Fruit fly (Drosophila melanogaster) whole organism, embryonic: ENCODE measurements around the gene Arpc1.
A peak's percentile ranks its signal among the peaks of the same experiment; 100 is the strongest.

Experiments used
- Aef1 ChIP-seq: fragments of 200-800 bp; sonication (Bioruptor generic); IDR thresholded peaks from 3 replicates; pipeline ENCODE4 v1.3.6; 2022; ENCODE audit warnings: missing biosample characterization, missing genetic modification characterization
- Bdp1 ChIP-seq: fragments of 200-800 bp; sonication (Bioruptor generic); optimal IDR thresholded peaks from 3 replicates; lab custom pipeline; 2016; ENCODE audit warnings: missing biosample characterization, missing genetic modification characterization
- Bteb2 ChIP-seq: fragments of 200-800 bp; sonication (Bioruptor generic); optimal IDR thresholded peaks from 2 replicates; lab custom pipeline; 2016; ENCODE audit warnings: missing biosample characterization, missing genetic modification characterization
- CG10431 ChIP-seq: fragments of 200-800 bp; sonication (Bioruptor generic); optimal IDR thresholded peaks from 3 replicates; lab custom pipeline; 2018; ENCODE audit warnings: missing biosample characterization, mild to moderate bottlenecking, missing genetic modification characterization
- CG12659 ChIP-seq: fragments of 200-800 bp; sonication (Bioruptor generic); optimal IDR thresholded peaks from 3 replicates; lab custom pipeline; 2017; ENCODE audit warnings: mild to moderate bottlenecking, missing biosample characterization, missing genetic modification reagents, missing genetic modification characterization
- CG13624 ChIP-seq: fragments of 200-800 bp; sonication (Bioruptor generic); optimal IDR thresholded peaks from 2 replicates; lab custom pipeline; 2016; ENCODE audit warnings: missing biosample characterization, missing genetic modification characterization
- CG14965 ChIP-seq: fragments of 200-800 bp; sonication (Bioruptor generic); optimal IDR thresholded peaks from 2 replicates; lab custom pipeline; 2016; ENCODE audit warnings: missing biosample characterization, missing genetic modification characterization, borderline replicate concordance
- CG1529 ChIP-seq: fragments of 200-800 bp; sonication (Bioruptor generic); optimal IDR thresholded peaks from 3 replicates; lab custom pipeline; 2018; ENCODE audit warnings: missing biosample characterization, missing genetic modification characterization
- CG15696 ChIP-seq: fragments of 200-800 bp; sonication (Bioruptor generic); optimal IDR thresholded peaks from 2 replicates; lab custom pipeline; 2019; ENCODE audit warnings: missing biosample characterization, mild to moderate bottlenecking, missing genetic modification characterization, moderate library complexity
- CG31224 ChIP-seq: fragments of 200-800 bp; sonication (Bioruptor generic); IDR thresholded peaks from 2 replicates; pipeline ENCODE4 v1.3.6; 2022; ENCODE audit warnings: missing biosample characterization, missing genetic modification characterization
- CG34376 ChIP-seq: fragments of 200-800 bp; sonication (Bioruptor generic); optimal IDR thresholded peaks from 2 replicates; lab custom pipeline; 2018; ENCODE audit warnings: missing biosample characterization, mild to moderate bottlenecking, missing genetic modification characterization
- CG34422 ChIP-seq: fragments of 200-800 bp; sonication (Bioruptor generic); IDR thresholded peaks from 3 replicates; pipeline ENCODE4 v1.3.6; 2022; ENCODE audit warnings: missing biosample characterization, missing genetic modification characterization
- CG3726 ChIP-seq: fragments of 200-800 bp; sonication (Bioruptor generic); IDR thresholded peaks from 3 replicates; pipeline ENCODE4, ENCODE4 v1.3.6; 2022; ENCODE audit warnings: missing biosample characterization, missing genetic modification characterization
- CG3838 ChIP-seq: fragments of 200-800 bp; sonication (Bioruptor generic); optimal IDR thresholded peaks from 3 replicates; lab custom pipeline; 2016; ENCODE audit warnings: missing biosample characterization, missing genetic modification characterization
- CG6689 ChIP-seq: fragments of 200-800 bp; sonication (Bioruptor generic); IDR thresholded peaks from 2 replicates; pipeline ENCODE4 v1.3.6; 2022; ENCODE audit warnings: missing biosample characterization, missing genetic modification characterization
- CG7556 ChIP-seq: fragments of 200-800 bp; sonication (Bioruptor generic); optimal IDR thresholded peaks from 2 replicates; lab custom pipeline; 2017; ENCODE audit warnings: missing biosample characterization, mild to moderate bottlenecking, missing genetic modification characterization
- CG8290 ChIP-seq, 3 experiments: fragments of 200-800 bp; sonication (Bioruptor generic); optimal IDR thresholded peaks; 2 replicates each; lab custom pipeline; 2016 to 2019; ENCODE audit warnings: missing biosample characterization in 3 of 3, missing genetic modification characterization in 3 of 3, mild to moderate bottlenecking in 2 of 3, moderate library complexity in 1 of 3
- D19B ChIP-seq: fragments of 200-800 bp; sonication (Bioruptor generic); optimal IDR thresholded peaks from 2 replicates; lab custom pipeline; 2017; ENCODE audit warnings: missing biosample characterization, mild to moderate bottlenecking, missing genetic modification characterization
- Dp ChIP-seq: fragments of 200-800 bp; sonication (Bioruptor generic); optimal IDR thresholded peaks from 2 replicates; lab custom pipeline; 2018; ENCODE audit warnings: missing biosample characterization, mild to moderate bottlenecking, missing genetic modification characterization, moderate library complexity
- Drgx ChIP-seq: fragments of 200-800 bp; sonication (Bioruptor generic); IDR thresholded peaks from 2 replicates; pipeline ENCODE4 v1.3.6; 2022; ENCODE audit warnings: missing biosample characterization, missing genetic modification characterization
- Eip74EF ChIP-seq, 2 experiments: fragments of 200-800 bp in 1 of 2; fragments of >200 bp in 1 of 2; sonication (Bioruptor generic) in 1 of 2; optimal IDR thresholded peaks; 2 replicates each; lab custom pipeline; 2017 to 2019; ENCODE audit warnings: missing biosample characterization in 2 of 2, missing genetic modification characterization in 2 of 2, mild to moderate bottlenecking in 1 of 2, moderate library complexity in 1 of 2
- Elba2 ChIP-seq: fragments of 200-800 bp; sonication (Bioruptor generic); optimal IDR thresholded peaks from 3 replicates; lab custom pipeline; 2016; ENCODE audit warnings: missing biosample characterization, missing genetic modification characterization
- H2.0 ChIP-seq: fragments of 200-800 bp; sonication (Bioruptor generic); IDR thresholded peaks from 2 replicates; pipeline ENCODE4 v1.3.6; 2022; ENCODE audit warnings: missing biosample characterization, missing genetic modification characterization
- Nf-YC ChIP-seq: fragments of 200-800 bp; optimal IDR thresholded peaks from 3 replicates; lab custom pipeline; 2019; ENCODE audit warnings: missing biosample characterization, mild to moderate bottlenecking, missing genetic modification characterization, moderate library complexity
- PHDP ChIP-seq: fragments of 200-800 bp; sonication (Bioruptor generic); optimal IDR thresholded peaks from 3 replicates; lab custom pipeline; 2018; ENCODE audit warnings: missing biosample characterization, mild to moderate bottlenecking, missing genetic modification characterization, moderate library complexity
- Sox100B ChIP-seq: fragments of 200-800 bp; sonication (Bioruptor generic); optimal IDR thresholded peaks from 3 replicates; lab custom pipeline; 2018; ENCODE audit warnings: missing biosample characterization, mild to moderate bottlenecking, missing genetic modification characterization
- Sox102F ChIP-seq: fragments of 200-800 bp; sonication (Bioruptor generic); optimal IDR thresholded peaks from 2 replicates; lab custom pipeline; 2018; ENCODE audit warnings: missing biosample characterization, mild to moderate bottlenecking, missing genetic modification characterization, moderate library complexity
- Vsx1 ChIP-seq: fragments of 200-800 bp; sonication (Bioruptor generic); optimal IDR thresholded peaks from 2 replicates; lab custom pipeline; 2017; ENCODE audit warnings: missing biosample characterization, mild to moderate bottlenecking, missing genetic modification characterization, missing genetic modification reagents
- ab ChIP-seq: fragments of 200-800 bp; sonication (Bioruptor generic); optimal IDR thresholded peaks from 2 replicates; lab custom pipeline; 2016; ENCODE audit warnings: missing biosample characterization, missing genetic modification characterization
- amos ChIP-seq: fragments of 200-800 bp; sonication (Bioruptor generic); IDR thresholded peaks from 2 replicates; pipeline ENCODE4 v1.3.6; 2022; ENCODE audit warnings: missing biosample characterization, missing genetic modification characterization; ENCODE audit not compliant: partially characterized antibody
- bbx ChIP-seq: fragments of 200-800 bp; sonication (Bioruptor generic); IDR thresholded peaks from 2 replicates; pipeline ENCODE4 v1.3.6; 2022; ENCODE audit warnings: missing biosample characterization, missing genetic modification characterization; ENCODE audit not compliant: partially characterized antibody
- caup ChIP-seq: fragments of 200-800 bp; sonication (Bioruptor generic); optimal IDR thresholded peaks from 3 replicates; lab custom pipeline; 2017; ENCODE audit warnings: missing biosample characterization, mild to moderate bottlenecking, missing genetic modification characterization, moderate library complexity; ENCODE audit not compliant: severe bottlenecking
- croc ChIP-seq: fragments of 200-800 bp; sonication (Bioruptor generic); conservative IDR thresholded peaks from 3 replicates; pipeline ENCODE4 v1.3.6; 2022; ENCODE audit warnings: missing biosample characterization, missing genetic modification characterization
- fru ChIP-seq: fragments of >200 bp; optimal IDR thresholded peaks from 2 replicates; lab custom pipeline; 2017
- gsb-n ChIP-seq: fragments of 200-800 bp; sonication (Bioruptor generic); optimal IDR thresholded peaks from 3 replicates; lab custom pipeline; 2018; ENCODE audit warnings: missing biosample characterization, mild to moderate bottlenecking, missing genetic modification characterization
- kah ChIP-seq: fragments of 200-800 bp; sonication (Bioruptor generic); optimal IDR thresholded peaks from 2 replicates; lab custom pipeline; 2018; ENCODE audit warnings: missing biosample characterization, mild to moderate bottlenecking, missing genetic modification characterization
- lbe ChIP-seq: fragments of 200-800 bp; sonication (Bioruptor generic); optimal IDR thresholded peaks from 2 replicates; lab custom pipeline; 2016; ENCODE audit warnings: missing biosample characterization, mild to moderate bottlenecking, missing genetic modification characterization
- lov ChIP-seq, 2 experiments: fragments of 200-800 bp in 1 of 2; fragments of >200 bp in 1 of 2; sonication (Bioruptor generic) in 1 of 2; IDR thresholded peaks in 1 of 2; optimal IDR thresholded peaks in 1 of 2; 2 replicates in 1 of 2; 3 replicates in 1 of 2; pipeline versions ENCODE4 v1.3.6 to Lab custom; 2017 to 2022; ENCODE audit warnings: missing biosample characterization in 1 of 2, missing genetic modification characterization in 1 of 2
- pzg ChIP-seq: fragments of 200-800 bp; sonication (Bioruptor generic); optimal IDR thresholded peaks from 3 replicates; lab custom pipeline; 2018; ENCODE audit warnings: missing biosample characterization, mild to moderate bottlenecking, missing genetic modification characterization, moderate library complexity
- salm ChIP-seq: fragments of 200-800 bp; sonication (Bioruptor generic); optimal IDR thresholded peaks from 2 replicates; lab custom pipeline; 2018; ENCODE audit warnings: missing biosample characterization, mild to moderate bottlenecking, missing genetic modification characterization
- slbo ChIP-seq: fragments of 200-800 bp; sonication (Bioruptor generic); IDR thresholded peaks from 2 replicates; pipeline ENCODE4 v1.3.6; 2022; ENCODE audit warnings: missing biosample characterization, missing genetic modification characterization
- sqz ChIP-seq: fragments of 200-800 bp; sonication (Bioruptor generic); optimal IDR thresholded peaks from 3 replicates; lab custom pipeline; 2018; ENCODE audit warnings: missing biosample characterization, mild to moderate bottlenecking, missing genetic modification characterization
- ssp ChIP-seq: fragments of 200-800 bp; sonication (Bioruptor generic); IDR thresholded peaks from 2 replicates; pipeline ENCODE4 v1.3.6; 2022; ENCODE audit warnings: missing biosample characterization, missing genetic modification characterization
- tap ChIP-seq: fragments of 200-800 bp; optimal IDR thresholded peaks from 3 replicates; lab custom pipeline; 2019; ENCODE audit warnings: missing biosample characterization, mild to moderate bottlenecking, missing genetic modification characterization, moderate library complexity
- tll ChIP-seq, 2 experiments: fragments of 200-800 bp in 1 of 2; fragments of >200 bp in 1 of 2; sonication (Bioruptor generic) in 1 of 2; optimal IDR thresholded peaks; 2 replicates each; lab custom pipeline; 2017 to 2019; ENCODE audit warnings: missing biosample characterization in 2 of 2, missing genetic modification characterization in 2 of 2, mild to moderate bottlenecking in 1 of 2, moderate library complexity in 1 of 2
- tup ChIP-seq: fragments of 200-800 bp; sonication (Bioruptor generic); optimal IDR thresholded peaks from 2 replicates; lab custom pipeline; 2016; ENCODE audit warnings: missing biosample characterization, mild to moderate bottlenecking, missing genetic modification characterization, moderate library complexity

The Arpc1 gene

DNA sequence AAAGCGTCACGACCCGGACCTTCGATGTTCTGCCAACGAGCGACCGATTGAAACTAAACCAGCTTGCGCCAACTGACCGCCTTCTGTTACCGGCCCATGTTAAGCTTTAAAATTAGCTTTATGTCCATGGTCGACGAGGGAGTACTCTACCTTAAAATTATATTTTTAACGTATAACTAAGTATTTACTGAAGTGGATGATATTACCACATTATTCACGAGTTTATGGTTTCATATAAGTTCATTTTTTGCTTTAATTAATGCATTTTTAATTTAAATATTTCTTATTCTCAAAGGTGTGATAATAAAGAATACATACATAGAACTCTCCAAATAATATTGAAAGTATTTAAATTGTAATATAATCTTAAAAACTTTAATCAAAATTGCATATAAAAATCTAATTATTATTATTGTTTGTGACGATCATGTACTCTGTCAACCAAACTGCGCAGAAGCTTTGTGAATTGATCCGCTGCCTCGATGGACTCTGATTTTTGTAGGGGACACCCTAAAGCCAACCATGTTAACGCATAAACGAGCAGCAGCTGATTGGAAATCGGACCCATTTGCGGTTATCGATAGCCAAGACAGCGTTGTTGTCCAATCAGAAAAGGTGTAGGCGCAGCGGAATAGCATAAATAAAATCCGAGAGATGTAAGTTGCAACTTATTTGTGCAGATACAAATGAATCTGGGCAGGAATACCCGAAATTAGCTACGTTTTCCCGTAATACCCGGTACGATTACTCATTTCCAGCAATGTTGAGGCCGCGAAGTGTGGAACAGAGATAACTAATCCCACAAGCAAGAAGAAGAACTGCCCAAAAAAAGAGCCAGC, 49.2 kb downstream of the Arpc1 start, which contains the start of the genes CG9008 and p38b (continued):
- TF ChIP-seq CG6689 (GFP tag; lab: Robert Waterston, UW) = peak; percentile 67; the same call in 1 of the 2 replicates
- no peak for TF ChIP-seq CG14965 (GFP tag; lab: Kevin White, UChicago)
- peak; percentile 31 for TF ChIP-seq CG8290 (GFP tag; optimal IDR thresholded peaks at IDR 0.05; lab: Kevin White, UChicago)
- TF ChIP-seq CG8290 (tag; optimal IDR thresholded peaks at IDR 0.05; lab: Kevin White, UChicago) = peak in 1 of 2 experiments; percentile 74
- TF ChIP-seq fru = no peak
- peak; percentile 42 for TF ChIP-seq bbx (GFP tag; lab: Robert Waterston, UW)
- TF ChIP-seq CG34422 (GFP tag; lab: Robert Waterston, UW) = peak; percentile 20; the same call in 2 of the 3 replicates
- no peak for TF ChIP-seq ab (GFP tag; lab: Kevin White, UChicago)
- no peak for TF ChIP-seq Drgx (GFP tag; lab: Robert Waterston, UW)
- TF ChIP-seq slbo = peak; percentile 74
- TF ChIP-seq Dp (GFP tag; lab: Kevin White, UChicago) = no peak
- no peak for TF ChIP-seq CG3726 (GFP tag; lab: Robert Waterston, UW)
- TF ChIP-seq croc (GFP tag; lab: Robert Waterston, UW) = peak; percentile 44; the same call in 1 of the 3 replicates
- peak; percentile 69 for TF ChIP-seq pzg
- TF ChIP-seq Bteb2 (GFP tag; lab: Kevin White, UChicago) = no peak
- TF ChIP-seq ssp (GFP tag; lab: Robert Waterston, UW) = peak; percentile 63
- TF ChIP-seq kah = peak; percentile 59
- no peak for TF ChIP-seq CG3838 (GFP tag; lab: Kevin White, UChicago)
- peak; percentile 33 for TF ChIP-seq Elba2 (GFP tag; lab: Kevin White, UChicago)
- peak; percentile 8 for TF ChIP-seq salm (tag; lab: Kevin White, UChicago)
- TF ChIP-seq Sox102F (GFP tag; lab: Kevin White, UChicago) = peak; percentile 80
- TF ChIP-seq Vsx1 (GFP tag; lab: Kevin White, UChicago) = peak; percentile 90
- peak; percentile 45; the same call in 1 of the 2 replicates for TF ChIP-seq CG31224 (GFP tag; lab: Robert Waterston, UW)
- peak; percentile 61 for TF ChIP-seq CG1529 (GFP tag; lab: Kevin White, UChicago)
- peak; percentile 85 for TF ChIP-seq PHDP
- peak; percentile 77 for TF ChIP-seq D19B (GFP tag; lab: Kevin White, UChicago)
- TF ChIP-seq CG7556 (GFP tag; lab: Kevin White, UChicago) = peak; percentile 95
- peak; percentile 63; the same call in 2 of the 3 replicates for TF ChIP-seq Aef1 (GFP tag; lab: Robert Waterston, UW)
- peak; percentile 33 for TF ChIP-seq tup (GFP tag; lab: Kevin White, UChicago)
- TF ChIP-seq Bdp1 (GFP tag; lab: Kevin White, UChicago) = peak; percentile 25
- TF ChIP-seq CG10431 (GFP tag; lab: Kevin White, UChicago) = peak; percentile 75
- TF ChIP-seq H2.0 = no peak; the same call in 1 of the 2 replicates
- peak; percentile 92 for TF ChIP-seq CG12659 (GFP tag; lab: Kevin White, UChicago)
- TF ChIP-seq lbe (GFP tag; lab: Kevin White, UChicago) = peak; percentile 52
- TF ChIP-seq tap (tag; lab: Kevin White, UChicago) = peak; percentile 74
- TF ChIP-seq caup (GFP tag; lab: Kevin White, UChicago) = peak; percentile 82
- TF ChIP-seq amos (GFP tag; lab: Robert Waterston, UW) = peak; percentile 52; the same call in 1 of the 2 replicates
- peak; percentile 41 for TF ChIP-seq CG34376 (GFP tag; lab: Kevin White, UChicago)
- TF ChIP-seq CG13624 (GFP tag; lab: Kevin White, UChicago) = peak; percentile 54
- TF ChIP-seq Eip74EF (GFP tag; optimal IDR thresholded peaks at IDR 0.05; lab: Kevin White, UChicago) = peak in 1 of 2 experiments; percentile 89
- peak; percentile 46 for TF ChIP-seq CG15696 (tag; lab: Kevin White, UChicago)
- peak; percentile 66 for TF ChIP-seq sqz (GFP tag; lab: Kevin White, UChicago)
- TF ChIP-seq gsb-n (tag; lab: Kevin White, UChicago) = peak; percentile 77
- TF ChIP-seq lov (optimal IDR thresholded peaks at IDR 0.05; lab: Kevin White, UChicago) = no peak
- TF ChIP-seq lov (GFP tag; IDR thresholded peaks at IDR 0.05; lab: Robert Waterston, UW) = no peak
- no peak for TF ChIP-seq tll (GFP tag; optimal IDR thresholded peaks at IDR 0.05; lab: Kevin White, UChicago)
- peak; percentile 94 for TF ChIP-seq Sox100B
- peak; percentile 90 for TF ChIP-seq Nf-YC (tag; lab: Kevin White, UChicago)
